Worm (Caenorhabditis elegans) whole organism, L1 larva: ENCODE results near the gene nhr-17.

Experiments used
- C04F5.9 ChIP-seq: sonication (generic microtip); optimal IDR thresholded peaks from 2 replicates; lab custom pipeline; 2016; ENCODE audit warnings: missing genetic modification characterization, missing compliant biosample characterization
- C16A3.4 ChIP-seq: fragments of 150-350 bp; optimal IDR thresholded peaks from 2 replicates; lab custom pipeline; 2014; ENCODE audit warnings: missing biosample characterization, missing genetic modification characterization
- Y116A8C.19 ChIP-seq: sonication (generic microtip); optimal IDR thresholded peaks from 2 replicates; lab custom pipeline; 2016; ENCODE audit warnings: missing compliant biosample characterization, missing genetic modification characterization, borderline replicate concordance
- alr-1 ChIP-seq: fragments of 200-800 bp; sonication (Bioruptor generic); optimal IDR thresholded peaks from 2 replicates; lab custom pipeline; 2018; ENCODE audit warnings: borderline replicate concordance, mild to moderate bottlenecking, missing genetic modification characterization, missing compliant biosample characterization
- aly-2 ChIP-seq: fragments of 150-350 bp; optimal IDR thresholded peaks from 2 replicates; lab custom pipeline; 2014; ENCODE audit warnings: missing biosample characterization, missing genetic modification characterization
- ama-1 ChIP-seq: fragments of 150-350 bp; optimal IDR thresholded peaks from 2 replicates; lab custom pipeline; 2014
- blmp-1 ChIP-seq: fragments of 150-350 bp; optimal IDR thresholded peaks from 2 replicates; lab custom pipeline; 2014; ENCODE audit warnings: missing biosample characterization, missing genetic modification characterization
- ceh-82 ChIP-seq, 3 experiments: fragments of 150-350 bp in 1 of 3; sonication (generic microtip) in 2 of 3; optimal IDR thresholded peaks; 2 replicates each; lab custom pipeline; 2014 to 2017; ENCODE audit warnings: missing biosample characterization in 3 of 3, missing genetic modification characterization in 3 of 3
- dpl-1 ChIP-seq, 3 experiments: fragments of 150-350 bp in 2 of 3; sonication (generic microtip) in 1 of 3; optimal IDR thresholded peaks; 2 replicates each; lab custom pipeline; 2014 to 2017; ENCODE audit warnings: missing biosample characterization in 3 of 3, missing genetic modification characterization in 3 of 3, missing genetic modification reagents in 3 of 3
- efl-1 ChIP-seq, 4 experiments: fragments of 150-350 bp; optimal IDR thresholded peaks in 3 of 4; peaks in 1 of 4; 1 replicate in 1 of 4; 2 replicates in 3 of 4; lab custom pipeline; 2014; ENCODE audit warnings: missing biosample characterization in 2 of 4, missing genetic modification characterization in 2 of 4, missing genetic modification reagents in 2 of 4
- efl-3 ChIP-seq: fragments of 200-800 bp; sonication (Bioruptor generic); optimal IDR thresholded peaks from 2 replicates; lab custom pipeline; 2018; ENCODE audit warnings: mild to moderate bottlenecking, missing genetic modification characterization, missing compliant biosample characterization
- egl-13 ChIP-seq: sonication (generic microtip); optimal IDR thresholded peaks from 2 replicates; lab custom pipeline; 2016; ENCODE audit warnings: missing genotype, missing genetic modification reagents, missing genetic modification characterization, missing compliant biosample characterization
- fkh-8 ChIP-seq: sonication (generic microtip); optimal IDR thresholded peaks from 2 replicates; lab custom pipeline; 2016; ENCODE audit warnings: mild to moderate bottlenecking, missing genetic modification characterization, missing compliant biosample characterization
- hlh-17 ChIP-seq: fragments of 200-800 bp; sonication (Bioruptor generic); optimal IDR thresholded peaks from 2 replicates; lab custom pipeline; 2018; ENCODE audit warnings: missing genetic modification characterization, mild to moderate bottlenecking, missing compliant biosample characterization, moderate library complexity, borderline replicate concordance
- hlh-4 ChIP-seq: sonication (generic microtip); optimal IDR thresholded peaks from 2 replicates; lab custom pipeline; 2016; ENCODE audit warnings: mild to moderate bottlenecking, missing genetic modification characterization, missing compliant biosample characterization
- irx-1 ChIP-seq: sonication (generic microtip); optimal IDR thresholded peaks from 2 replicates; lab custom pipeline; 2016; ENCODE audit warnings: missing genetic modification characterization, missing compliant biosample characterization
- lin-13 ChIP-seq: fragments of 150-350 bp; optimal IDR thresholded peaks from 2 replicates; lab custom pipeline; 2014; ENCODE audit warnings: missing biosample characterization, missing genetic modification reagents, missing genetic modification characterization
- lin-14 ChIP-seq: fragments of 200-800 bp; sonication (Bioruptor generic); optimal IDR thresholded peaks from 2 replicates; lab custom pipeline; 2018; ENCODE audit warnings: mild to moderate bottlenecking, missing genetic modification characterization, moderate library complexity, missing compliant biosample characterization
- lin-15B ChIP-seq: fragments of 150-350 bp; sonication (generic microtip); optimal IDR thresholded peaks from 3 replicates; lab custom pipeline; 2014; ENCODE audit warnings: missing biosample characterization, missing genetic modification characterization
- lin-35 ChIP-seq, 2 experiments: fragments of 150-350 bp; optimal IDR thresholded peaks; 2 replicates each; lab custom pipeline; 2014; ENCODE audit warnings: missing biosample characterization in 2 of 2, missing genetic modification characterization in 2 of 2, missing genetic modification reagents in 2 of 2
- lir-3 ChIP-seq: sonication (generic microtip); optimal IDR thresholded peaks from 2 replicates; lab custom pipeline; 2016; ENCODE audit warnings: mild to moderate bottlenecking, missing genetic modification characterization, moderate library complexity, missing compliant biosample characterization; ENCODE audit not compliant: poor library complexity
- mdl-1 ChIP-seq, 2 experiments: fragments of 150-350 bp; optimal IDR thresholded peaks; 2 replicates each; lab custom pipeline; 2014 to 2017; ENCODE audit warnings: missing biosample characterization in 2 of 2, missing genetic modification characterization in 2 of 2, inconsistent platforms in 1 of 2
- nhr-19 ChIP-seq: fragments of 200-800 bp; sonication (Bioruptor generic); conservative IDR thresholded peaks from 2 replicates; pipeline ENCODE4 v1.3.6; 2022; ENCODE audit warnings: missing genetic modification characterization, missing compliant biosample characterization
- nhr-237 ChIP-seq: fragments of 150-350 bp; optimal IDR thresholded peaks from 2 replicates; lab custom pipeline; 2014; ENCODE audit warnings: missing biosample characterization, missing genetic modification characterization
- nhr-47 ChIP-seq: sonication (generic microtip); optimal IDR thresholded peaks from 2 replicates; lab custom pipeline; 2016; ENCODE audit warnings: mild to moderate bottlenecking, missing genetic modification characterization, moderate library complexity, missing compliant biosample characterization
- nhr-84 ChIP-seq: sonication (generic microtip); optimal IDR thresholded peaks from 2 replicates; lab custom pipeline; 2017; ENCODE audit warnings: missing biosample characterization, missing genetic modification characterization
- nhr-85 ChIP-seq: sonication (generic microtip); peaks from one replicate; lab custom pipeline; 2016; ENCODE audit warnings: missing genetic modification characterization, inconsistent platforms, missing compliant biosample characterization
- pag-3 ChIP-seq: sonication (generic microtip); optimal IDR thresholded peaks from 2 replicates; lab custom pipeline; 2017; ENCODE audit warnings: missing genetic modification characterization, mild to moderate bottlenecking, missing compliant biosample characterization, antibody characterized with exemption, borderline replicate concordance; ENCODE audit not compliant: insufficient read depth
- pax-3 ChIP-seq: fragments of 200-800 bp; sonication (Bioruptor generic); optimal IDR thresholded peaks from 2 replicates; lab custom pipeline; 2018; ENCODE audit warnings: mild to moderate bottlenecking, missing genetic modification characterization, moderate library complexity, missing compliant biosample characterization
- pqm-1 ChIP-seq: sonication (generic microtip); optimal IDR thresholded peaks from 3 replicates; lab custom pipeline; 2017; ENCODE audit warnings: missing biosample characterization, missing genetic modification characterization
- rnt-1 ChIP-seq: sonication (generic microtip); optimal IDR thresholded peaks from 2 replicates; lab custom pipeline; 2016; ENCODE audit warnings: mild to moderate bottlenecking, missing genetic modification characterization, moderate library complexity, missing compliant biosample characterization
- skn-1 ChIP-seq: fragments of 150-350 bp; optimal IDR thresholded peaks from 2 replicates; lab custom pipeline; 2014; ENCODE audit warnings: missing biosample characterization, missing genetic modification characterization
- snpc-4 ChIP-seq: fragments of 150-350 bp; optimal IDR thresholded peaks from 2 replicates; lab custom pipeline; 2014; ENCODE audit warnings: missing biosample characterization, missing genetic modification characterization
- snu-23 ChIP-seq: sonication (generic microtip); optimal IDR thresholded peaks from 2 replicates; lab custom pipeline; 2016; ENCODE audit warnings: missing genetic modification characterization, missing compliant biosample characterization
- sptf-1 ChIP-seq: fragments of 150-350 bp; optimal IDR thresholded peaks from 2 replicates; lab custom pipeline; 2014; ENCODE audit warnings: missing biosample characterization, missing genetic modification characterization
- swsn-7 ChIP-seq: sonication (generic microtip); optimal IDR thresholded peaks from 2 replicates; lab custom pipeline; 2016; ENCODE audit warnings: missing genetic modification characterization, missing compliant biosample characterization
- unc-130 ChIP-seq: fragments of 150-350 bp; optimal IDR thresholded peaks from 2 replicates; lab custom pipeline; 2017; ENCODE audit warnings: missing biosample characterization, missing genetic modification characterization, inconsistent platforms
- vab-15 ChIP-seq: sonication (generic microtip); optimal IDR thresholded peaks from 2 replicates; lab custom pipeline; 2017; ENCODE audit warnings: missing genotype, mild to moderate bottlenecking, missing genetic modification characterization, missing compliant biosample characterization
- xbp-1 ChIP-seq: sonication (generic microtip); optimal IDR thresholded peaks from 2 replicates; lab custom pipeline; 2016; ENCODE audit warnings: missing genetic modification characterization, missing compliant biosample characterization
- zag-1 ChIP-seq: fragments of 150-350 bp; optimal IDR thresholded peaks from 2 replicates; lab custom pipeline; 2014; ENCODE audit warnings: missing biosample characterization, missing genetic modification characterization

The nhr-17 gene

ce11 chrX:12642952-12643351 lies 24.7 kb downstream of the nhr-17 start (continued):
- TF ChIP-seq lin-15B (tag; lab: Kevin White, UChicago) (no peak), aly-2 (tag; lab: Kevin White, UChicago) (no peak), swsn-7 (tag; lab: Kevin White, UChicago) (no peak), nhr-19 (GFP tag; lab: Robert Waterston, UW) (no peak), skn-1 (tag; lab: Kevin White, UChicago) (peak; percentile 10), efl-3 (GFP tag; lab: Kevin White, UChicago) (no peak), egl-13 (no peak), nhr-237 (tag; lab: Kevin White, UChicago) (no peak), unc-130 (tag; lab: Kevin White, UChicago) (no peak), sptf-1 (tag; lab: Kevin White, UChicago) (no peak), ceh-82 (tag; optimal IDR thresholded peaks at IDR 0.05; lab: Kevin White, UChicago) (no peak), mdl-1 (tag; optimal IDR thresholded peaks at IDR 0.05; lab: Kevin White, UChicago) (peak in 1 of 2 experiments; percentile 42), dpl-1 (GFP tag; optimal IDR thresholded peaks at IDR 0.05; lab: Kevin White, UChicago) (no peak), irx-1 (tag; lab: Kevin White, UChicago) (no peak), hlh-17 (no peak), alr-1 (tag; lab: Kevin White, UChicago) (no peak), C16A3.4 (no peak), efl-1 (optimal IDR thresholded peaks at IDR 0.05; lab: Kevin White, UChicago) (no peak), efl-1 (GFP tag; optimal IDR thresholded peaks at IDR 0.05 in 1 of 2; lab: Kevin White, UChicago) (no peak), pqm-1 (tag; lab: Kevin White, UChicago) (no peak), snpc-4 (no peak), C04F5.9 (tag; lab: Kevin White, UChicago) (no peak), zag-1 (tag; lab: Kevin White, UChicago) (no peak), snu-23 (peak; percentile 55), lin-14 (GFP tag; lab: Kevin White, UChicago) (peak; percentile 80), lin-13 (no peak), nhr-47 (tag; lab: Kevin White, UChicago) (no peak), pag-3 (no peak), rnt-1 (tag; lab: Kevin White, UChicago) (no peak), vab-15 (tag; lab: Kevin White, UChicago) (no peak), pax-3 (tag; lab: Kevin White, UChicago) (no peak), lir-3 (no peak)

- TF ChIP-seq blmp-1 (tag; lab: Kevin White, UChicago) = peak; percentile 90
- no peak for TF ChIP-seq hlh-4 (tag; lab: Kevin White, UChicago)
- no peak for TF ChIP-seq ama-1 (lab: Kevin White, UChicago)
- peak; percentile 76 for TF ChIP-seq nhr-85 (tag; lab: Kevin White, UChicago)
- TF ChIP-seq lin-35 (GFP tag; optimal IDR thresholded peaks at IDR 0.05; lab: Kevin White, UChicago) = no peak
- TF ChIP-seq irx-1 (tag; lab: Kevin White, UChicago) = no peak
- TF ChIP-seq fkh-8 (tag; lab: Kevin White, UChicago) = no peak
- TF ChIP-seq efl-3 (GFP tag; lab: Kevin White, UChicago) = no peak
- peak; percentile 55 for TF ChIP-seq lin-14 (GFP tag; lab: Kevin White, UChicago)
These were observed 26.7 kb downstream of the nhr-17 start for ce11 chrX:12640961-12641360.

- TF ChIP-seq Y116A8C.19 (tag; lab: Kevin White, UChicago) (no peak), xbp-1 (tag; lab: Kevin White, UChicago) (no peak), lin-35 (GFP tag; optimal IDR thresholded peaks at IDR 0.05; lab: Kevin White, UChicago) (no peak), nhr-19 (GFP tag; lab: Robert Waterston, UW) (no peak), nhr-84 (tag; lab: Kevin White, UChicago) (no peak)
These were observed 27.2 kb downstream of the nhr-17 start, which contains the start of gene R09A8.5 for ce11 chrX:12640459-12640858. Gene R09A8.5, minus strand, starts transcription at chrX:12640559.
